Worm (Caenorhabditis elegans) whole organism, L4 larva: ENCODE data around the gene T13C5.6.

Experiments
- R02D3.7 ChIP-seq: fragments of 150-350 bp; sonication (generic microtip); optimal IDR thresholded peaks from 3 replicates; lab custom pipeline; 2014; ENCODE audit warnings: missing biosample characterization, missing genetic modification characterization
- T20F7.1 ChIP-seq: fragments of 200-800 bp; sonication (Bioruptor generic); optimal IDR thresholded peaks from 2 replicates; lab custom pipeline; 2018; ENCODE audit warnings: mild to moderate bottlenecking, missing genetic modification characterization, missing compliant biosample characterization
- egl-27 ChIP-seq: sonication (generic microtip); optimal IDR thresholded peaks from 3 replicates; lab custom pipeline; 2017; ENCODE audit warnings: missing biosample characterization, missing genetic modification reagents, missing genetic modification characterization
- pha-4 ChIP-seq, 2 experiments: fragments of 150-350 bp in 1 of 2; fragments of 200-800 bp in 1 of 2; sonication (Bioruptor generic) in 1 of 2; IDR thresholded peaks in 1 of 2; optimal IDR thresholded peaks in 1 of 2; 2 replicates each; pipeline versions ENCODE4 v1.3.6 to Lab custom; 2014 to 2022; ENCODE audit warnings: missing genetic modification characterization in 2 of 2, missing genetic modification reagents in 2 of 2, missing biosample characterization in 1 of 2, missing compliant biosample characterization in 1 of 2
- unc-39 ChIP-seq: sonication (generic microtip); optimal IDR thresholded peaks from 2 replicates; lab custom pipeline; 2017; ENCODE audit warnings: missing biosample characterization, missing genetic modification characterization
- unc-62 ChIP-seq, 3 experiments: fragments of 150-350 bp in 1 of 3; sonication (generic microtip); optimal IDR thresholded peaks in 2 of 3; peaks in 1 of 3; 1 replicate in 1 of 3; 2 replicates in 2 of 3; lab custom pipeline; 2014 to 2017; ENCODE audit warnings: missing biosample characterization in 3 of 3, missing genetic modification characterization in 3 of 3, missing genetic modification reagents in 3 of 3, missing genotype in 1 of 3

- TF ChIP-seq pha-4 (GFP tag; IDR thresholded peaks at IDR 0.05; lab: Robert Waterston, UW) (no peak), pha-4 (tag; optimal IDR thresholded peaks at IDR 0.05; lab: Kevin White, UChicago) (no peak), unc-62 (GFP tag; optimal IDR thresholded peaks at IDR 0.05 in 1 of 2; lab: Kevin White, UChicago) (no peak), unc-62 (tag; optimal IDR thresholded peaks at IDR 0.05; lab: Kevin White, UChicago) (no peak), egl-27 (tag; lab: Kevin White, UChicago) (no peak), R02D3.7 (tag; lab: Kevin White, UChicago) (no peak), unc-39 (no peak), T20F7.1 (no peak)
Observed at ce11 chrX:6251321-6251720, 43.8 kb upstream of the T13C5.6 start.
